Fruit fly (Drosophila melanogaster) whole organism, prepupa: ENCODE measurements around the gene Rph.

Experiments used
- CG32006 ChIP-seq: fragments of 200-800 bp; sonication (Bioruptor generic); optimal IDR thresholded peaks from 3 replicates; lab custom pipeline; 2017; ENCODE audit warnings: missing biosample characterization, mild to moderate bottlenecking, missing genetic modification characterization
- CG6854 ChIP-seq: fragments of 200-800 bp; sonication (Bioruptor generic); optimal IDR thresholded peaks from 2 replicates; lab custom pipeline; 2017; ENCODE audit warnings: missing biosample characterization, mild to moderate bottlenecking, missing genetic modification characterization
- CG8119 ChIP-seq: fragments of 200-800 bp; sonication (Bioruptor generic); IDR thresholded peaks from 3 replicates; pipeline ENCODE4 v1.3.6; 2022; ENCODE audit warnings: missing biosample characterization, missing genetic modification characterization
- Sox15 ChIP-seq: fragments of 200-800 bp; sonication (Bioruptor generic); optimal IDR thresholded peaks from 3 replicates; lab custom pipeline; 2016; ENCODE audit warnings: missing biosample characterization, missing genetic modification characterization
- acj6 ChIP-seq: fragments of 200-800 bp; sonication (Bioruptor generic); optimal IDR thresholded peaks from 3 replicates; lab custom pipeline; 2016; ENCODE audit warnings: missing biosample characterization, missing genetic modification characterization
- dsx ChIP-seq: fragments of 200-800 bp; optimal IDR thresholded peaks from 3 replicates; lab custom pipeline; 2019; ENCODE audit warnings: missing biosample characterization, mild to moderate bottlenecking, missing genetic modification characterization, moderate library complexity; ENCODE audit not compliant: poor library complexity, severe bottlenecking

dm6 chrX:10772634-10773033 lies 15.2 kb upstream of the Rph start:
- TF ChIP-seq dsx (no peak), CG32006 (GFP tag; lab: Kevin White, UChicago) (no peak), CG8119 (GFP tag; lab: Robert Waterston, UW) (no peak), acj6 (no peak), Sox15 (GFP tag; lab: Kevin White, UChicago) (no peak), CG6854 (GFP tag; lab: Kevin White, UChicago) (no peak)
